Worm (Caenorhabditis elegans) whole organism, L3 larva: Measurements from ENCODE around the gene slc-17.1.

Experiments
- ama-1 ChIP-seq: fragments of 150-350 bp; optimal IDR thresholded peaks from 2 replicates; lab custom pipeline; 2018
- ceh-16 ChIP-seq: sonication (generic microtip); optimal IDR thresholded peaks from 2 replicates; lab custom pipeline; 2017; ENCODE audit warnings: missing biosample characterization, missing genetic modification characterization
- egl-27 ChIP-seq: sonication (generic microtip); optimal IDR thresholded peaks from 4 replicates; lab custom pipeline; 2017; ENCODE audit warnings: missing biosample characterization, missing genetic modification reagents, missing genetic modification characterization
- nhr-12 ChIP-seq: fragments of 150-350 bp; optimal IDR thresholded peaks from 2 replicates; lab custom pipeline; 2014; ENCODE audit warnings: missing biosample characterization, missing genetic modification characterization
- skn-1 ChIP-seq: fragments of 150-350 bp; optimal IDR thresholded peaks from 2 replicates; lab custom pipeline; 2014; ENCODE audit warnings: missing biosample characterization, missing genetic modification characterization
- ztf-11 ChIP-seq: fragments of 150-350 bp; optimal IDR thresholded peaks from 2 replicates; lab custom pipeline; 2014; ENCODE audit warnings: missing biosample characterization, missing genetic modification characterization

ce11 chrX:17419813-17420584, 44.7 kb downstream of the slc-17.1 start:
- no peak for TF ChIP-seq egl-27 (tag; lab: Kevin White, UChicago)
- no peak for TF ChIP-seq ztf-11 (tag; lab: Kevin White, UChicago)
- TF ChIP-seq nhr-12 (tag; lab: Kevin White, UChicago), result no peak
- TF ChIP-seq ceh-16 (tag; lab: Kevin White, UChicago), result no peak
- peak; percentile 97 for TF ChIP-seq ama-1 (lab: Kevin White, UChicago)
- no peak for TF ChIP-seq skn-1 (tag; lab: Kevin White, UChicago)
